Fruit fly (Drosophila melanogaster): ENCODE data around the gene JMJD5.

dm6 chr3L:796926-797802, 44.0 kb downstream of the JMJD5 start:
- TF ChIP-seq br (GFP tag; optimal IDR thresholded peaks at IDR 0.05) (no peak), psq (GFP tag; optimal IDR thresholded peaks at IDR 0.05) (no peak), brk (GFP tag; optimal IDR thresholded peaks at IDR 0.05) (no peak), Hnf4 (GFP tag; optimal IDR thresholded peaks at IDR 0.05) (no peak), HLH106 (tag; optimal IDR thresholded peaks at IDR 0.05) (peak; percentile 24), lola (GFP tag; optimal IDR thresholded peaks at IDR 0.05) (no peak), fru (GFP tag; optimal IDR thresholded peaks at IDR 0.05) (peak; percentile 31), pan (optimal IDR thresholded peaks at IDR 0.05) (no peak), usp (GFP tag; optimal IDR thresholded peaks at IDR 0.05) (no peak), dl (GFP tag; optimal IDR thresholded peaks at IDR 0.05; ENCODE audit: insufficient read depth in 1 of 2, partially characterized antibody in 2 of 2) (no peak)

Data from whole organism, wandering third instar larva.